Worm (Caenorhabditis elegans) whole organism, L4/young adult: ENCODE results near the gene bre-5.

Experiments used
- W03F9.2 ChIP-seq: fragments of 150-350 bp; optimal IDR thresholded peaks from 2 replicates; lab custom pipeline; 2014; ENCODE audit warnings: missing biosample characterization, missing genetic modification characterization
- dao-5 ChIP-seq: sonication (generic microtip); optimal IDR thresholded peaks from 2 replicates; lab custom pipeline; 2016; ENCODE audit warnings: missing genotype, missing genetic modification characterization, moderate library complexity, missing compliant biosample characterization
- him-1 ChIP-seq: sonication (generic microtip); optimal IDR thresholded peaks from 2 replicates; lab custom pipeline; 2016; ENCODE audit warnings: missing genotype, missing genetic modification reagents, missing genetic modification characterization, missing compliant biosample characterization

bre-5 gene

DNA sequence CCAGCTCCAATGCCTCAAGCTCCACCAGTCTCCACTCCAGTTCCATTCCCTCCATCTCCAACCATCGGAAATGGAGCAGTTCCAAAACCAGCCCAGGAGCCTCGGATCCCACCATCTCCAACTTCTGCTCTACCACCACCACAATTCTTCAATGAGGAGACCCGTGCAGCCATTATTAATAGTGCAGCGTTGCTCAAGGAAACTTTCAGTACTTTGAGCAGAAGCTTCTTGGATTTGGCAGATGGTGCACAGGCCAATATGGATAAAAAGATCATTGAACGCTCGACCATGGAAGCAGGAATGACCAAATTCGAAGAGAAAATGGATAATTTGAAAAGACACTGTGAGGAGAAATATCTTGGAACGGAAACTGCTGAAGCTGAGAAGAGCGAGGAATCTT, 15.6 kb downstream of the bre-5 start:
- no peak for TF ChIP-seq W03F9.2
- no peak for TF ChIP-seq dao-5
- TF ChIP-seq him-1 (tag; lab: Kevin White, UChicago) = no peak

DNA sequence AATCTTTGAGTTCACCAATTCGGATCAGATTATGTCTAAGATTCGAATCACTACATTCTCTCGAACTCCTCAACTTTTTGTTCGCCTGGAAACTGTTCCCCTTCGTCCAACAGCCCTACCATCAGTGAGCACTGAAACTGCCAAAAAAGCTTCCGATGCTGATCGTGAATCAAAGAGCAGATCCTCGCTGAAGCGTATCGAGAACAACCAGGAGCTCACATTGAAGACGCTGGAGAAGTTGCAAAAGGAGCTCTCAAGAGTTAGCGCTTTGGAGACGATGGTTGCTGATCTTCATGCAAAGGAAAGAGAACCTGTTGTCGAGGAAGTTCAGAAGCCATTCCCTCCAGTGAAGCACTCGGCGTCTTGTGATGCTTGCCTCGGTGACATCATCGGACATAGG, 16.2 kb downstream of the bre-5 start:
- no peak for TF ChIP-seq W03F9.2

DNA sequence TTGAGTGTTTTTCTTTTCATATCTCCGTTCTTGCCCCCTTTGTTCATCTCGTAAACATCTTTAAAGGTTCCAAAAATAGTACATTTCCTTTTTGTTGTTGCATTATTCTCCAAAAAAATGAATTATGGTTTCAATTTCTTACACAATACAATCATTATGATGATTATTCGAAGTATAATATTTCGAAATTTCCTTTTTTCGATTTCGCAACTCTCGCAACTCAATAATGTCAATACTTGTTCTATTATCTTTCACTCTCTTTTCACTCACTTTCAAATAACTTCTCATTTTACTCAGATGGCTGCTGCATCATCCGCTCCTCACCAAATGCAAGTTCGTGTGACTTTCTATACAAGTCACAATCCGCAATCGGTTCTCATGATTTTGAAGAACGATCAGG, 17.0 kb downstream of the bre-5 start, which contains the start of gene sqst-1:
TSS of gene sqst-1 (plus strand) at position 298 of the 400 bp plus-strand sequence.
- TF ChIP-seq W03F9.2 (peak; percentile 12), dao-5 (no peak)

DNA sequence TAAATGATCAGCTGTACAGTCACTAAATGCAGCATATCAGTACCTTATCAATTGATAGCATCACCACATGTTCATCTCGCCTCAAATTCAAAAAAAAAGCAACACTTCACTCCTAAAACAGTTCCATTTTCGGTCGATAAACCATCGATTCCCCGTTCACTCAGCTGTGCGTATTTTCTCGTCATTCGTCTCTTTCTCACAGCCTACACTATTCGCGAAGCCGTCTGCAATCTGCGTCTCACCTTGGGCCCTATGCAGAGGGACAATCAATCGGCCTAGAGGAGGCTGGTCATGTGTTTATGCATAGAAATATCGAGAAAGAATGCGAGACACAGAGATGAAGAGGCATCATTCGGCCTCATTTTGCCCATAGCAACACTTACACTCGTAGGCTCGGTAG, 18.6 kb downstream of the bre-5 start:
- TF ChIP-seq dao-5 = peak; percentile 66
- peak; percentile 2 for TF ChIP-seq W03F9.2
- TF ChIP-seq him-1 (tag; lab: Kevin White, UChicago) = peak; percentile 8

DNA sequence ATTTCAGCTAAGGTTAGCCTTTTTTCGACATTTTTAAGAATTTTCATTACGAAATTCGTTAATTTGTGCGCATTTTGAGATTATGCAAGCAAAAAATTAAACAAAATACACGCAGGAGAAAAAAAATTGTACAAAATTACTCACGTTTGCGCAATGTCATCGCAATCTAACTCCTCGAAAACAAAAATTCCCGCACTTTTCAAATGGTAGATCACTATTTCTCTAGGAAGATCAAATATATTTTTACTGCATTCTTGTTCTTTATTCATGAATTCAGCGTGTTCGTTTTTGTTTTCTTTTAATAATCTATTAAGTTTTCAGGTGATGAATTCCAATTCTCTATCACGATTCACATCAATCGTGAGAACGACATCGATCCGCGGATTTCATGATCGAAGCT, 20.0 kb downstream of the bre-5 start, which contains the start of the genes T12G3.6 and mrpl-51:
TSS of gene T12G3.6 (minus strand) at position 269 of the 400 bp plus-strand sequence.
TSS of gene mrpl-51 (plus strand) at position 322 of the 400 bp plus-strand sequence.
- TF ChIP-seq dao-5 (no peak), him-1 (tag; lab: Kevin White, UChicago) (no peak), W03F9.2 (no peak)

DNA sequence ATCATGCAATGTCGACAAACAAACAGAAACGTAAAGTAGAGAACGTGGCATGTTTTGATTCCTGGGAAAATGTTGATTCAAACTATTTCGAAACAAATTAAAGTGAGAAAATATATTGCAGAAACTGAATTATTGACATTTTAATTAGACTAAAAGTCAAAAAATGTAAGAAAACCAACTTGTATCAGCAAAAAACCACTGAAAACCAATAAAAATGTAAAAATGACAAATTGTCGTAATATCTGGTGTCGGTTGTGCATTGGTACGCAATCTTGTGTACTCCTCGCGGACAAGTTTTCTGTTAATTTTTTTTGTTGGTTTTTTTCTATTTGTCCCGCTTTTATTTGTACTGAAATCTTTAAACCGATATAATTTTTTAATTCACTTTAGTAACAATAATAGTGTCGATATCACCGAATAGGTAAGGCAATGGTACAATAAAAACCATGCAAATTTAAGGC, 21.3 kb downstream of the bre-5 start, which contains the start of gene T12G3.11:
TSS of gene T12G3.11 (minus strand) at position 51 of the 461 bp plus-strand sequence.
- TF ChIP-seq W03F9.2 (peak; percentile 58), him-1 (tag; lab: Kevin White, UChicago) (no peak), dao-5 (no peak)

DNA sequence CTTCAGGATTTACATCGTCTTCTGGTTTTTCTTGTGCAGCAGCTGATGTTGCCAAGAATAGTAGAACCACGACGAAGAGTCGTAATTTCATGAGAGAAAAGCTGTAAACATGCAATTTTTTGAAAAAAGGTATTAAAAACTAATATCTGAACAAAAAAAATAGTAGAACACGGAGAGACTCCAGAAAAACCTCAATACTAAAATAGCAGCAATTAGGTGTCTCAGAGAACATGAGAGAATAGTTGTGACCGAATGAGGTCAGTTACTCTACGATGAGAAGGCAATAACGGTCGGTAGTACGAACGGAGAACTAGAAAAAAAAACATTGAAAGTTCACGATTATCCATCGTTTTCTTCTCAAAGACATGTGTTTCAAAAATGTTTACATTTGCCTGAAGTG, 21.9 kb downstream of the bre-5 start, which contains the start of gene tgn-38:
TSS of gene tgn-38 (minus strand) at position 101 of the 400 bp plus-strand sequence.
- TF ChIP-seq him-1 (tag; lab: Kevin White, UChicago) (no peak), dao-5 (no peak), W03F9.2 (no peak)

DNA sequence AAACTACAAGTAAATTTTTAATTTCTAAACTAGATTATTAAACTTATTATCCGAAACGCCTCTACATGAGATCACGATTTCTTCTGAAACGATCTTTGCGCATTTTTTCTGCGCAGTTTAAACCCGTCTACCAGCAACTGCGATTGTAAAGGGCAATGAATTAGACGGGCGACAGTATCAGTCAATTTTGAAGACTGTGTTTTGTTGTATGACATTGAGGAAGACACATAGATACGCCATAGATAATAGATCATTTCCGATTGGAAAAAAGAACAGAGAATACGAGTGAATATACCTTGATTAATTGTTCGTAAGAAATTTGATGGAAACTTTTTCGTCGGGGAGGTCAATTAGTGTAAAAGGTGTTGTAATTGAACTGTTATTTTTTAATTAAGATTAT, 29.7 kb downstream of the bre-5 start:
- TF ChIP-seq him-1 (tag; lab: Kevin White, UChicago) (no peak), W03F9.2 (no peak), dao-5 (no peak)

DNA sequence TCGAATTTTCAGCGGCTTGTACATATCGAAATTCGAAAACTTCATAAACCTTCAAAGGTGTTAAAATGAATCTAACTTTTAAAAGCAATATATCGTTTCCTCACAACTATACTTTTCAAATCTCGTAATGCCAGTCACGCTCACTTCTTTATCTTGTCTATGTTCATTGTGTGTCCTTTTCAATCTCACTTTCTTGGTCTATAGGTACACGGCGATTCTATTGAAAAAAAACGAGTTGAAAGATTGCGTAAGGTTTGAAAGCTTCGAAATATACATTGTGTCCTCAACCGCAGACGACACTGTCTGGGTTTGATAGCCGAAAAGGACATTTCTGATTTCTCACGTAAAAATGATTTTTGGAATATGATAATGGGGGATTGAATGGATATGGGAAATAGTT, 32.1 kb downstream of the bre-5 start:
- no peak for TF ChIP-seq W03F9.2
- no peak for TF ChIP-seq dao-5
- TF ChIP-seq him-1 (tag; lab: Kevin White, UChicago) = no peak

DNA sequence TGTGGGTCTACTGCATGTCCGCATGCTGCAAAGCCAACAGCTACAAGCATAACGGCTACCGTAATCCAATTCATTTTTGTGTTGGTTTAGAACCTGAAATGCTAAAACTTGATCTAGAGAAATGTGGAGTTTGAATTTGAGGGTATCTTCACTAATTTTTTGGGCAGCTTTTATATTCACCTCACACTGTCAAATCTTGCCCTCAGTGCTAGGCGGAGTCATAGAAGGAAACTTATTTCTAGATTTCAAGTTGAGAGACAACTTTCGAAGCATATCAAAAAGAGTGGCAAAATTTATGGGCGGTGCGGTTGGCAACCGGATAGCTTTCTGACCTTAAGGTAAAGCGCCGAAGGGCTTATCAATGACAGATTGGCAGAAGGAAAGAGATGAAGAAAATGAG, 35.4 kb downstream of the bre-5 start, which contains the start of gene lips-6:
TSS of gene lips-6 (minus strand) at position 101 of the 400 bp plus-strand sequence.
- TF ChIP-seq him-1 (tag; lab: Kevin White, UChicago) (no peak), W03F9.2 (no peak), dao-5 (no peak)

DNA sequence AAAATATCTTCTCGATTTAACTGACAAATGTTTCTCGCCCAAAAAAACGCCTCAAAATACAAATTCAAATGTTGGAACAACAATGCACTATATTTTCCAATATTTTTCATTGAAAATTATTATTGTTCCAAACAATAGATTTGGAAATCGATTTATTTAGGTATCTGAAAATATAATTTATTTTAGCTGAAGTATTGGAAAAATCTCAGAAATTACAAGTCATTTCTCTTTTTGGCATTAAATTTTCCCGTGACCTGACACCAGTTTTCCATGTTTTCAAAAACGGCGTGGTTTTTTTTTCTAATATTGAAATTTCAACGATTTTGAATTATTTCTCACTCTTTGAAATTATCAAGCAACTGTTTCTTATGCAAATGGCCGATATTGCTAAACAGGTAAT, 37.9 kb downstream of the bre-5 start, which contains the start of gene spe-17:
TSS of gene spe-17 (plus strand) at position 301 of the 400 bp plus-strand sequence.
- TF ChIP-seq him-1 (tag; lab: Kevin White, UChicago) (no peak), dao-5 (no peak), W03F9.2 (no peak)

DNA sequence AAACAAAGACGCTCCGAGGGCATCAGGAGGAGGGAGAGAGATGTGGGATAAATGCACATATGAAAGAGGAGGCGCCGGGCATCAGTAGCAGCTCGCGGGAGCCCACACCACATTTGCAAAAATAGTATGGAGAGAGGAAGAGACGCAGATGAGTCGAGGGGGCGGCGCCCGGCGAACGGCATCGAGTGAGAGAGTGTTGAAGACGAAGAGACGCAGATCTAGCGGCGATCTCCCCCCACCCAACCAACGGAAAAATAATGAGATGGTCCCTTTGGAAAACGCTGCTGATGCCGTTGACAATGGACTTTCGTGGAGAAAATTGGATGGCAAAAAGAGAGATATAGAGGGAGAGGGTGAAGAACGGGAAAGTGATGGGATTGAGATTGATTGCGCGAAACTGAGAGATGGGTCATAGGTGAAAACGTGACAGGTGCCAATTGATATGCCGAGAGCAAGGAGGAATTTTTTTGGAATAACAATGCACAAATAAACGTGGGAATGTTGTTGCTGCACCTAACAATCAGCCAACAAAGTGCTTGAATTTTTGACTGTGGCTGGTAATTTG, 38.5 kb downstream of the bre-5 start:
- TF ChIP-seq him-1 (tag; lab: Kevin White, UChicago) = no peak
- no peak for TF ChIP-seq dao-5
- no peak for TF ChIP-seq W03F9.2

DNA sequence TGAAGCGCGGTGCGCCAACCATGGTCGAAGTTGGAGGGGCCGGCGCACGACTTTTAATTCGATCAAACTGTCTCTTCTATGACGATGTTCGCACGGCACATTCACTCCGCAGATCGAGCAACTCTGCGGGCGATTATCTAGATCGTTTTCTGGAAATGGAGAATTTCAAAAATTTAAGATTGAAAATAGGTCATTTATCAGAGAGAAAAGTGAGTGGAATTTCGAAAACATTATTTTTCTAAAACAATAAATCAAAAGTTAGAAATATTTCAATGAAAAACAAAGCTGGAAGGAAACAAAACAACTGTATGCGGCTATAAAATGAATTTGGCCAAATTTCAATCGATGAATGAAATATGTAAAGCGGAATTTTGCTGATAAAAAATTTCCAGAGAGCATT, 40.2 kb downstream of the bre-5 start, which contains the start of the genes ZK617.26 and unc-22:
TSS of gene ZK617.26 (minus strand) at position 101 of the 400 bp plus-strand sequence.
TSS of gene unc-22 (minus strand) at position 149 of the 400 bp plus-strand sequence.
- TF ChIP-seq dao-5 = no peak
- no peak for TF ChIP-seq him-1 (tag; lab: Kevin White, UChicago)
- TF ChIP-seq W03F9.2 = no peak

DNA sequence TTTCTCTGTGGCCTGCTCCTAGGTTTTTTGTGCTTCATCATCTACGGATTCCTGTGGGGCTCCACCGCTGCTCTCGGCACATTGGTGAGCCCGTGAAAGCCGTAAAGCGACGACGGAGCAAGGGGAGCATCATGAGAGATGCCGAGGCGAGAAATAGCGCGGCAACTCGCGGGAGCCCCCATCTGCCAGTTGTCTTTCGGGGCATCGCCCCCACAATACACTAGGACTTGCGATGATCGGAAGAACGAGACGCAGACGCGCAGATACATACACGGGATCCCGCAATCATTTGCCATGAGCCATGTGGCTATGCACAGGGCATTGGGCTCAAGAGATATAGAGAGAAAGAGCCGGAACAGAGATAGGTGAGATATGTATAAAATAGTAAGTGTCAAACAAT, 40.6 kb downstream of the bre-5 start:
- TF ChIP-seq W03F9.2 (no peak), dao-5 (no peak), him-1 (tag; lab: Kevin White, UChicago) (no peak)

DNA sequence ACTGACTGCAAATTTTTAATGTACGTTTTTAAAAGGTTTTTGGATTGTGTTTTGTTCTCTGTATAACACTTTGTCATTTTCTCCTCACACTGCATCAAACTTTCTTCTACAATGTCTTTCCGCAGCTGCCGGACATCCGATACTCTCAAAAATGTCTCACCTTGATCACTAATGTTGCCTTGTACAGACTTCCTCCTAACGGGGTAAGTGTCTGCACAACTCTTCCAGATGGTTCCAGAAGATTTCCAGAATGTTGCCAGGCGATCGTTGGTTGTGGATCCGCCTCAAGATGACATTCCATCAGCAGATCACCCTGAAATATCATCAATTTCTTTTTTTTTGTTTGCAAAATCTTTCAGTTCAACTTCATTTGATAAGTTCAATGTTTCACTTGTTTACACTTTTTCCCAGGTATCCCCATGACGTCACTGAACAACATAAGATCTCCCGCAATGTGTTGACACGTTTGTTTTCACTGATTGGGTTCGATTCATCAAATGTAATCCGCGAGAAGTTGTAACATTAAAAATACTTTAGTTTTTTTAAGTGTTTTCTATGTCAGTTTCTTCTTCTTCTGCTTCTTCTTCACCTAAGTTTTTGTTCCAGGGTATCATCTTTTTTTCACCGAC, 41.9 kb downstream of the bre-5 start:
- no peak for TF ChIP-seq him-1 (tag; lab: Kevin White, UChicago)
- no peak for TF ChIP-seq dao-5
- TF ChIP-seq W03F9.2 = no peak
